Worm (Caenorhabditis elegans): ENCODE data around the gene F21C10.13.

ce11 chrV:9157597-9157996 lies 35.5 kb downstream of the F21C10.13 start:
- TF ChIP-seq lin-13 (GFP tag; optimal IDR thresholded peaks at IDR 0.05) (no peak), nhr-237 (tag; optimal IDR thresholded peaks at IDR 0.05) (no peak), sox-4 (tag; optimal IDR thresholded peaks at IDR 0.05) (no peak), zip-4 (GFP tag; optimal IDR thresholded peaks at IDR 0.05) (no peak), unc-62 (GFP tag; optimal IDR thresholded peaks at IDR 0.05) (no peak), egl-27 (tag; optimal IDR thresholded peaks at IDR 0.05) (no peak), pag-3 (tag; optimal IDR thresholded peaks at IDR 0.05; ENCODE audit: borderline replicate concordance, insufficient read depth) (no peak), snpc-4 (tag; optimal IDR thresholded peaks at IDR 0.05) (no peak), lin-14 (GFP tag; optimal IDR thresholded peaks at IDR 0.05) (peak; percentile 39)
